Worm (Caenorhabditis elegans): ENCODE data around the gene oac-21.

DNA sequence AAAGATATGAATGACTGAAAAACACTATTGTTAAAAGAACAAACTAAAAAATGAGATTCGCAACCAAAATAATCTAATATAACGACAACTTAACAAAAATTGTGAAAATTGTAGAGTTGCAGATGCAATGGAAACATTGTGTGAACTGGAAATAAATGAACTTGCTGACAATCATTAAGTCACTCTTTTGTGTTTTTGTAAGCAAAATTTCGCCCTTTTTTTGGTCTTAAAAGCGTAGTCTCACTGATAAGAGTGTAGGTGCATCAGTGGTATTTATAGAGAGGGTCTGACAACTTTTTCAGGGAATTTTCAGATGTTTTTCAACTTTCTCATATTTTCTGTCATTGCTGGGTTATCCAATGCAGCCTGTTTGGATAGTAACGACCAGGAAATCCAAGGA lies 37.1 kb downstream of the oac-21 start, which contains the start of gene clec-68:
- TF ChIP-seq dao-5 (tag; optimal IDR thresholded peaks at IDR 0.05) (no peak), W03F9.2 (tag; optimal IDR thresholded peaks at IDR 0.05) (no peak)
